Worm (Caenorhabditis elegans): ENCODE results near the gene Y53G8AM.6.

DNA sequence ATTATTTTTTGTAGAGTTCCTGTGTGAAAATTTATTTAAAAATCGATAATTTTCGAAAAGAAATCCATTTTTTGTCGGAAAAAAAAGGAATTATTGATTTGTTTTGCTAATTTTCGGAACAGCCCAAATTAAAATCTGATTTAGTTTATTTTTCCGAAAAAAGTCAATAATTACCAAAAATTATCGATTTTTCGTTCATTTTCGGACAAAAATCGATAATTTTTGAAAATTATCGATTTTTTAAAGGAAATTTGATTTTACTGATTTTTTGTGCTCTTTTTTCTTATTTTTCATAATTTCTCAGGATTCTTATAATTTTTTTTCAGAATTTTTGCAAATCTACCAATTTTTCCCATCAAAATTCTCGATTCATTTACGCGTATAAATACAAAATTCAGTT, 18.2 kb downstream of the Y53G8AM.6 start:
- TF ChIP-seq nfya-1 (tag; optimal IDR thresholded peaks at IDR 0.05; ENCODE audit: insufficient read depth) (no peak), nhr-12 (tag; optimal IDR thresholded peaks at IDR 0.05) (no peak), lin-39 (tag; optimal IDR thresholded peaks at IDR 0.05) (no peak), sea-2 (GFP tag; optimal IDR thresholded peaks at IDR 0.05) (no peak), ztf-11 (tag; optimal IDR thresholded peaks at IDR 0.05) (no peak), ceh-82 (tag; optimal IDR thresholded peaks at IDR 0.05) (no peak), elt-3 (tag; optimal IDR thresholded peaks at IDR 0.05) (no peak), ceh-16 (tag; optimal IDR thresholded peaks at IDR 0.05) (no peak), unc-62 (GFP tag; optimal IDR thresholded peaks at IDR 0.05) (no peak), elt-1 (tag; optimal IDR thresholded peaks at IDR 0.05) (no peak), jun-1 (tag; optimal IDR thresholded peaks at IDR 0.05) (no peak), nhr-76 (tag; optimal IDR thresholded peaks at IDR 0.05) (no peak), fkh-10 (GFP tag; optimal IDR thresholded peaks at IDR 0.05) (no peak), elt-2 (tag; optimal IDR thresholded peaks at IDR 0.05) (no peak)

Measured in whole organism, L3 larva.